Worm (Caenorhabditis elegans) whole organism, L4 larva: ENCODE measurements around the gene ZC262.7.

ENCODE experiments used
- D1046.2 ChIP-seq: fragments of 200-800 bp; sonication (Bioruptor generic); IDR thresholded peaks from 2 replicates; pipeline ENCODE4 v1.3.6; 2022; ENCODE audit warnings: missing genetic modification characterization, missing compliant biosample characterization
- F10B5.3 ChIP-seq: sonication (generic microtip); optimal IDR thresholded peaks from 2 replicates; lab custom pipeline; 2016; ENCODE audit warnings: mild to moderate bottlenecking, missing genetic modification characterization, missing compliant biosample characterization
- ceh-28 ChIP-seq: fragments of 150-350 bp; optimal IDR thresholded peaks from 2 replicates; lab custom pipeline; 2014; ENCODE audit warnings: missing biosample characterization, missing genetic modification reagents, missing genetic modification characterization
- daf-12 ChIP-seq: fragments of 150-350 bp; optimal IDR thresholded peaks from 2 replicates; lab custom pipeline; 2014; ENCODE audit warnings: missing biosample characterization, missing genetic modification reagents, missing genetic modification characterization
- lin-13 ChIP-seq: fragments of 150-350 bp; optimal IDR thresholded peaks from 2 replicates; lab custom pipeline; 2014; ENCODE audit warnings: missing biosample characterization, missing genetic modification reagents, missing genetic modification characterization
- lin-39 ChIP-seq: fragments of 150-350 bp; optimal IDR thresholded peaks from 2 replicates; lab custom pipeline; 2014; ENCODE audit warnings: missing biosample characterization, missing genetic modification reagents, missing genetic modification characterization
- lir-3 ChIP-seq: sonication (generic microtip); optimal IDR thresholded peaks from 2 replicates; lab custom pipeline; 2016; ENCODE audit warnings: mild to moderate bottlenecking, missing genetic modification characterization, missing compliant biosample characterization
- mxl-2 ChIP-seq: fragments of 200-800 bp; sonication (Bioruptor generic); conservative IDR thresholded peaks from 2 replicates; pipeline ENCODE4 v1.3.6; 2022; ENCODE audit warnings: missing genetic modification reagents, missing genetic modification characterization, missing compliant biosample characterization
- snpc-4 ChIP-seq: fragments of 150-350 bp; optimal IDR thresholded peaks from 2 replicates; lab custom pipeline; 2014; ENCODE audit warnings: missing biosample characterization, missing genetic modification characterization
- unc-39 ChIP-seq: sonication (generic microtip); optimal IDR thresholded peaks from 2 replicates; lab custom pipeline; 2017; ENCODE audit warnings: missing biosample characterization, missing genetic modification characterization
- unc-62 ChIP-seq, 3 experiments: fragments of 150-350 bp in 1 of 3; sonication (generic microtip); optimal IDR thresholded peaks in 2 of 3; peaks in 1 of 3; 1 replicate in 1 of 3; 2 replicates in 2 of 3; lab custom pipeline; 2014 to 2017; ENCODE audit warnings: missing biosample characterization in 3 of 3, missing genetic modification characterization in 3 of 3, missing genetic modification reagents in 3 of 3, missing genotype in 1 of 3
- vab-7 ChIP-seq: fragments of 200-800 bp; sonication (Bioruptor generic); IDR thresholded peaks from 2 replicates; pipeline ENCODE4 v1.3.6; 2022; ENCODE audit warnings: missing genetic modification reagents, missing genetic modification characterization, missing compliant biosample characterization

- TF ChIP-seq snpc-4 (no peak), mxl-2 (GFP tag; lab: Robert Waterston, UW) (no peak), D1046.2 (GFP tag; lab: Robert Waterston, UW) (no peak), unc-39 (tag; lab: Kevin White, UChicago) (no peak), vab-7 (GFP tag; lab: Robert Waterston, UW) (no peak), lin-39 (tag; lab: Kevin White, UChicago) (no peak), lin-13 (GFP tag; lab: Kevin White, UChicago) (no peak), F10B5.3 (tag; lab: Kevin White, UChicago) (no peak), unc-62 (GFP tag; optimal IDR thresholded peaks at IDR 0.05 in 1 of 2; lab: Kevin White, UChicago) (no peak), unc-62 (tag; optimal IDR thresholded peaks at IDR 0.05; lab: Kevin White, UChicago) (no peak), ceh-28 (tag; lab: Kevin White, UChicago) (no peak), daf-12 (tag; lab: Kevin White, UChicago) (no peak), lir-3 (tag; lab: Kevin White, UChicago) (no peak)
Observed at ce11 chrIII:8318488-8318887, 25.6 kb downstream of the ZC262.7 start, which contains the start of gene sas-4.
